Fruit fly (Drosophila melanogaster) S2 (cell line): ENCODE measurements around the gene COX6CL.
A peak's percentile ranks its signal among the peaks of the same experiment; 100 is the strongest.

Source experiments
- CG8478 ChIP-seq: fragments of >200 bp; optimal IDR thresholded peaks from 2 replicates; lab custom pipeline; 2018
- CTCF ChIP-seq, 2 experiments: fragments of >200 bp; optimal IDR thresholded peaks; 2 replicates each; lab custom pipeline; 2018

COX6CL gene

dm6 chr2L:5790799-5791526 lies 27.3 kb downstream of the COX6CL start:
- TF ChIP-seq CTCF (optimal IDR thresholded peaks at IDR 0.05; lab: Kevin White, UChicago): no peak
- no peak for TF ChIP-seq CG8478 (lab: Kevin White, UChicago)

dm6 chr2L:5789268-5789667 lies 29.0 kb downstream of the COX6CL start:
- no peak for TF ChIP-seq CTCF (optimal IDR thresholded peaks at IDR 0.05; lab: Kevin White, UChicago)

- TF ChIP-seq CG8478 (lab: Kevin White, UChicago) (no peak), CTCF (optimal IDR thresholded peaks at IDR 0.05; lab: Kevin White, UChicago) (no peak)
These were observed 34.5 kb downstream of the COX6CL start, which contains the start of gene CG31913 for dm6 chr2L:5783731-5784130. TSS of gene CG31913 (plus strand) at chr2L:5784031.

- TF ChIP-seq CTCF (optimal IDR thresholded peaks at IDR 0.05; lab: Kevin White, UChicago) (no peak), CG8478 (lab: Kevin White, UChicago) (no peak)
These were observed 35.4 kb downstream of the COX6CL start for dm6 chr2L:5782866-5783265.

dm6 chr2L:5781181-5781580 lies 37.1 kb downstream of the COX6CL start:
- TF ChIP-seq CG8478 (lab: Kevin White, UChicago) (no peak), CTCF (optimal IDR thresholded peaks at IDR 0.05; lab: Kevin White, UChicago) (no peak)

- no peak for TF ChIP-seq CTCF (optimal IDR thresholded peaks at IDR 0.05; lab: Kevin White, UChicago)
- TF ChIP-seq CG8478 (lab: Kevin White, UChicago): no peak
These were observed 37.5 kb downstream of the COX6CL start for dm6 chr2L:5780703-5781102.

- TF ChIP-seq CG8478 (lab: Kevin White, UChicago) (no peak), CTCF (optimal IDR thresholded peaks at IDR 0.05; lab: Kevin White, UChicago) (no peak)
These were observed 40.1 kb downstream of the COX6CL start for dm6 chr2L:5778157-5778556.

- no peak for TF ChIP-seq CTCF (optimal IDR thresholded peaks at IDR 0.05; lab: Kevin White, UChicago)
- TF ChIP-seq CG8478 (lab: Kevin White, UChicago): no peak
These were observed 46.0 kb downstream of the COX6CL start for dm6 chr2L:5772262-5772661.

dm6 chr2L:5771179-5771578 lies 47.1 kb downstream of the COX6CL start:
- peak; percentile 94 to 98 for TF ChIP-seq CTCF (optimal IDR thresholded peaks at IDR 0.05; lab: Kevin White, UChicago)
- no peak for TF ChIP-seq CG8478 (lab: Kevin White, UChicago)
